Fruit fly (Drosophila melanogaster) Kc167 (cell line): ENCODE results near the gene CG3349.

ENCODE experiments used
- h ChIP-seq: fragments of >200 bp; optimal IDR thresholded peaks from 3 replicates; lab custom pipeline; 2018; ENCODE audit warnings: missing external identifiers
- psq ChIP-seq: fragments of >200 bp; optimal IDR thresholded peaks from 2 replicates; lab custom pipeline; 2017; ENCODE audit warnings: missing external identifiers
- ttk ChIP-seq: sonication (Bioruptor generic); optimal IDR thresholded peaks from 2 replicates; lab custom pipeline; 2017; ENCODE audit warnings: missing external identifiers

DNA sequence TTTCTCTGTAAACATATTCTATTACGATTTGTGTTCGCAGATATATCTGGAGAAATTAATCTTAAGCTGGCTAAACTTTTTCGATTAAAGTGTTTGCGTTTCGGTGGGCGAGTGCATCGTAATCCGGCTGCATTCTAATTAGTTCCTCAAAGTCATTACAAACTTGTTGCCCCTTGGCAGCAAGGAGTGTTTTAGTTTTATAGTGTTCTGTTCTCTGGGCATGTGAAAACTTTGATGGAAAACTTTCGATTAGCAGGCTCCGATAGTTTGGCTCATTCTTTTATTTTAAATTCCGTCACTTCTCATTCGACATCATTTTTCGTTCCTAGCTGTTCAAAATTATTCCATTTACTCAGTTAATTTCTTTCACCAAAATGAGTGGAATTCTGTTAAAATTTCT, 43.8 kb downstream of the CG3349 start, which contains the start of gene CG32148:
- no peak for TF ChIP-seq psq (lab: Kevin White, UChicago)
- TF ChIP-seq h (lab: Kevin White, UChicago) = no peak
- TF ChIP-seq ttk (lab: Kevin White, UChicago) = no peak
